Fruit fly (Drosophila melanogaster): Measurements from ENCODE around the gene CG7208.
A peak's percentile ranks its signal among the peaks of the same experiment; 100 is the strongest.

CG7208 gene

dm6 chr3R:18168929-18169350 is 16.6 kb downstream of the CG7208 start:
- no peak for TF ChIP-seq CG11294 (GFP tag; IDR thresholded peaks at IDR 0.05)
- 0 out of 3 replicates have a peak, but pooled peaks have one; percentile 42 for TF ChIP-seq CG8119 (GFP tag; IDR thresholded peaks at IDR 0.05)
- TF ChIP-seq CG1621 (tag; optimal IDR thresholded peaks at IDR 0.05) = peak; percentile 22
- TF ChIP-seq Eip78C (GFP tag) = peak; percentile 89
- peak; percentile 2 for TF ChIP-seq net (GFP tag; optimal IDR thresholded peaks at IDR 0.05)
- TF ChIP-seq dac (GFP tag; optimal IDR thresholded peaks at IDR 0.05) = no peak
- peak; percentile 27 for TF ChIP-seq Hr39 (GFP tag; optimal IDR thresholded peaks at IDR 0.05)
- no peak for TF ChIP-seq CG4318 (GFP tag; optimal IDR thresholded peaks at IDR 0.05)
- peak; percentile 45 for TF ChIP-seq Eip75B (GFP tag; optimal IDR thresholded peaks at IDR 0.05)
- peak; percentile 15 for TF ChIP-seq vri (GFP tag; optimal IDR thresholded peaks at IDR 0.05)
- TF ChIP-seq CG6792 (GFP tag; optimal IDR thresholded peaks at IDR 0.05) = peak; percentile 3
- TF ChIP-seq Ets21C (GFP tag; optimal IDR thresholded peaks at IDR 0.05) = no peak
- TF ChIP-seq CG15336 (GFP tag; IDR thresholded peaks at IDR 0.05) = no peak; the same call in 1 of the 2 replicates
- peak; percentile 47 for TF ChIP-seq achi (GFP tag; optimal IDR thresholded peaks at IDR 0.05)
- TF ChIP-seq Sox14 (GFP tag; optimal IDR thresholded peaks at IDR 0.05) = peak; percentile 65
- TF ChIP-seq CG34406 (GFP tag; optimal IDR thresholded peaks at IDR 0.05) = peak; percentile 2
- peak; percentile 44 for TF ChIP-seq CG32006 (GFP tag; optimal IDR thresholded peaks at IDR 0.05)
- peak; percentile 26 for TF ChIP-seq acj6 (GFP tag; optimal IDR thresholded peaks at IDR 0.05)
- TF ChIP-seq CG10669 (GFP tag; optimal IDR thresholded peaks at IDR 0.05) = peak; percentile 32
- TF ChIP-seq fkh (GFP tag; optimal IDR thresholded peaks at IDR 0.05) = no peak
- no peak for TF ChIP-seq CG9139 (GFP tag; optimal IDR thresholded peaks at IDR 0.05)
- no peak for TF ChIP-seq CG6854 (GFP tag; optimal IDR thresholded peaks at IDR 0.05)
- no peak for TF ChIP-seq spab (GFP tag; optimal IDR thresholded peaks at IDR 0.05)
- peak; percentile 34 for TF ChIP-seq Smox (GFP tag; optimal IDR thresholded peaks at IDR 0.05)
- no peak for TF ChIP-seq CG8632 (GFP tag; optimal IDR thresholded peaks at IDR 0.05)
- peak; percentile 1 for TF ChIP-seq OdsH (GFP tag; optimal IDR thresholded peaks at IDR 0.05)
- peak; percentile 16 for TF ChIP-seq Hr4 (GFP tag; optimal IDR thresholded peaks at IDR 0.05)
- TF ChIP-seq CG3919 (GFP tag; optimal IDR thresholded peaks at IDR 0.05) = peak; percentile 45
- TF ChIP-seq CG11902 (GFP tag; optimal IDR thresholded peaks at IDR 0.05) = no peak
- TF ChIP-seq Sox15 (GFP tag; optimal IDR thresholded peaks at IDR 0.05) = no peak
- peak; percentile 31 for TF ChIP-seq esn (GFP tag; optimal IDR thresholded peaks at IDR 0.05)
- no peak for TF ChIP-seq fd85E (GFP tag; optimal IDR thresholded peaks at IDR 0.05)
- no peak for TF ChIP-seq dsx (GFP tag; optimal IDR thresholded peaks at IDR 0.05; ENCODE audit: poor library complexity, severe bottlenecking)
- no peak for TF ChIP-seq fd59A (GFP tag; optimal IDR thresholded peaks at IDR 0.05)
- peak; percentile 41 for TF ChIP-seq Met (GFP tag; optimal IDR thresholded peaks at IDR 0.05)
- TF ChIP-seq Gug (GFP tag; IDR thresholded peaks at IDR 0.05) = no peak
- TF ChIP-seq Ets96B (tag; optimal IDR thresholded peaks at IDR 0.05) = peak; percentile 23
- TF ChIP-seq Blimp-1 (GFP tag; optimal IDR thresholded peaks at IDR 0.05) = no peak
- no peak for TF ChIP-seq eg (GFP tag; IDR thresholded peaks at IDR 0.05)
- TF ChIP-seq lz (GFP tag; optimal IDR thresholded peaks at IDR 0.05) = peak; percentile 32
- no peak for TF ChIP-seq CG6808 (GFP tag; optimal IDR thresholded peaks at IDR 0.05)
- TF ChIP-seq CG8319 (GFP tag; optimal IDR thresholded peaks at IDR 0.05) = no peak
- TF ChIP-seq Sox102F (GFP tag; optimal IDR thresholded peaks at IDR 0.05) = peak; percentile 10
- TF ChIP-seq ss (GFP tag; optimal IDR thresholded peaks at IDR 0.05) = peak in 1 of 2 experiments; percentile 14
- peak; percentile 35 for TF ChIP-seq CG10631 (GFP tag; optimal IDR thresholded peaks at IDR 0.05)
- no peak for TF ChIP-seq Eip93F (GFP tag; optimal IDR thresholded peaks at IDR 0.05)
- TF ChIP-seq topi (GFP tag; optimal IDR thresholded peaks at IDR 0.05) = peak; percentile 21
- TF ChIP-seq salr (GFP tag; optimal IDR thresholded peaks at IDR 0.05) = peak in 1 of 2 experiments; percentile 22
- TF ChIP-seq CG16779 (tag; optimal IDR thresholded peaks at IDR 0.05) = no peak
- TF ChIP-seq CG31627 (GFP tag; optimal IDR thresholded peaks at IDR 0.05) = peak; percentile 56
- 0 out of 3 replicates have a peak, but pooled peaks have one; percentile 27 for TF ChIP-seq CG6163 (GFP tag; IDR thresholded peaks at IDR 0.05)
- peak; percentile 6 for TF ChIP-seq CG11762 (GFP tag; optimal IDR thresholded peaks at IDR 0.05; ENCODE audit: insufficient read depth)
